Fruit fly (Drosophila melanogaster): Measurements from ENCODE around the gene Dcr-1.

Gene Dcr-1

DNA sequence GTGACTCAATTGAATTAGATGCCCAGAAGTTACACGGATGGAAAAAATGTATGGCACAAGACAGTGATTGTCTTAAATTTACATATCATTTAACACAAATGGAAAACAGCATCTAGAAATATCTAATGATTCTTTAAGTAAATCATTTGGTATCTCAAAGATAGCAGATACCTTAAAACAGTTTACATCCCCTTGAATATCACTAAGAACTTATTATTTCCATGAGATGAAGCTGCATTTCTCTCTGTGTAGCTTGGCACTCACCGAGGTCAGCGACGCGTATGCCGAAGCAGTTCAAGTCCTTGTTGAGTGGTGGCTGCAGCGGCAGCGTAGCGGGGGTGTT lies 21.3 kb downstream of the Dcr-1 start (continued):
- TF ChIP-seq CG30431 (GFP tag; optimal IDR thresholded peaks at IDR 0.05) (no peak), CG13424 (tag; optimal IDR thresholded peaks at IDR 0.05) (peak; percentile 33), eyg (GFP tag; optimal IDR thresholded peaks at IDR 0.05) (no peak), mirr (GFP tag; optimal IDR thresholded peaks at IDR 0.05) (no peak), CG2875 (GFP tag; optimal IDR thresholded peaks at IDR 0.05) (no peak), E2f2 (GFP tag; IDR thresholded peaks at IDR 0.05) (no peak), gcm2 (GFP tag; optimal IDR thresholded peaks at IDR 0.05) (no peak), hb (GFP tag; IDR thresholded peaks at IDR 0.05; ENCODE audit: partially characterized antibody) (no peak), danr (GFP tag; IDR thresholded peaks at IDR 0.05) (no peak), Atf6 (GFP tag; IDR thresholded peaks at IDR 0.05) (no peak), CG30020 (tag; optimal IDR thresholded peaks at IDR 0.05) (no peak), ewg (GFP tag; optimal IDR thresholded peaks at IDR 0.05) (no peak), CG7839 (tag; optimal IDR thresholded peaks at IDR 0.05) (peak; percentile 55), CG32532 (GFP tag; IDR thresholded peaks at IDR 0.05) (peak; percentile 10; the same call in 1 of the 2 replicates), C15 (GFP tag; IDR thresholded peaks at IDR 0.05) (no peak), Pdp1 (GFP tag; optimal IDR thresholded peaks at IDR 0.05) (no peak), MESR4 (GFP tag; optimal IDR thresholded peaks at IDR 0.05) (no peak), sna (GFP tag; IDR thresholded peaks at IDR 0.05; ENCODE audit: partially characterized antibody) (no peak), Mad (GFP tag; optimal IDR thresholded peaks at IDR 0.05) (no peak), CG9817 (tag; optimal IDR thresholded peaks at IDR 0.05) (peak; percentile 23), CG17361 (GFP tag; IDR thresholded peaks at IDR 0.05) (peak; percentile 43; the same call in 1 of the 3 replicates), PHDP (tag; optimal IDR thresholded peaks at IDR 0.05) (no peak), CG8281 (tag; optimal IDR thresholded peaks at IDR 0.05) (no peak), Lhr (GFP tag; optimal IDR thresholded peaks at IDR 0.05) (no peak), klu (GFP tag; IDR thresholded peaks at IDR 0.05) (no peak), CG4282 (GFP tag; optimal IDR thresholded peaks at IDR 0.05) (no peak), CG16863 (GFP tag; optimal IDR thresholded peaks at IDR 0.05) (no peak), Drgx (GFP tag; IDR thresholded peaks at IDR 0.05) (no peak), ind (GFP tag; optimal IDR thresholded peaks at IDR 0.05) (peak; percentile 25), Sry-δ (GFP tag; optimal IDR thresholded peaks at IDR 0.05) (no peak), cwo (GFP tag; optimal IDR thresholded peaks at IDR 0.05) (no peak), dysf (GFP tag; IDR thresholded peaks at IDR 0.05) (no peak; the same call in 2 of the 3 replicates), Sin3A (optimal IDR thresholded peaks at IDR 0.05) (no peak), dm (GFP tag; optimal IDR thresholded peaks at IDR 0.05) (no peak), gfzf (GFP tag; optimal IDR thresholded peaks at IDR 0.05) (no peak), HLH3B (GFP tag; IDR thresholded peaks at IDR 0.05) (no peak; the same call in 1 of the 2 replicates), mld (GFP tag; IDR thresholded peaks at IDR 0.05; ENCODE audit: partially characterized antibody) (no peak), CG3163 (GFP tag; optimal IDR thresholded peaks at IDR 0.05) (no peak), CG7987 (GFP tag; optimal IDR thresholded peaks at IDR 0.05) (no peak), prd (optimal IDR thresholded peaks at IDR 0.05) (no peak), prd (GFP tag; IDR thresholded peaks at IDR 0.05) (0 out of 3 replicates have a peak, but pooled peaks have one; percentile 23), Elba2 (GFP tag; optimal IDR thresholded peaks at IDR 0.05) (no peak), lmd (GFP tag; IDR thresholded peaks at IDR 0.05) (peak; percentile 21; the same call in 1 of the 2 replicates), sisA (GFP tag; IDR thresholded peaks at IDR 0.05) (peak; percentile 44; the same call in 1 of the 2 replicates), Awh (GFP tag; IDR thresholded peaks at IDR 0.05) (no peak), CG3281 (GFP tag; optimal IDR thresholded peaks at IDR 0.05) (no peak), chm (GFP tag; IDR thresholded peaks at IDR 0.05) (no peak), CG12769 (tag; optimal IDR thresholded peaks at IDR 0.05) (no peak), CG1233 (GFP tag; optimal IDR thresholded peaks at IDR 0.05) (peak; percentile 3), CG17912 (GFP tag; optimal IDR thresholded peaks at IDR 0.05) (no peak), luna (GFP tag; optimal IDR thresholded peaks at IDR 0.05) (no peak), ftz-f1 (GFP tag; optimal IDR thresholded peaks at IDR 0.05) (no peak)
